Worm (Caenorhabditis elegans): ENCODE measurements around the gene tftc-3.

- no peak for TF ChIP-seq ref-1 (GFP tag; conservative IDR thresholded peaks at IDR 0.05)
- TF ChIP-seq ztf-23 (GFP tag; IDR thresholded peaks at IDR 0.05), result no peak
- no peak for TF ChIP-seq flt-1 (GFP tag; IDR thresholded peaks at IDR 0.05)
- TF ChIP-seq med-1 (GFP tag; optimal IDR thresholded peaks at IDR 0.05; ENCODE audit: insufficient read depth), result no peak
- no peak for TF ChIP-seq cog-1 (tag; optimal IDR thresholded peaks at IDR 0.05)
- TF ChIP-seq T22C8.4 (GFP tag; IDR thresholded peaks at IDR 0.05), result no peak
- TF ChIP-seq tab-1 (GFP tag; IDR thresholded peaks at IDR 0.05), result no peak
These were observed 14.5 kb upstream of the tftc-3 start for ce11 chrV:10224619-10225018.

Data from whole organism, midembryonic.